ENCODE assay signal across 1 fruit fly cellular context in genomic region chr3L:17497969-17498368, dm6.
TF ChIP-seq lines count a peak whose summit lies in the region.

No protein-coding gene starts in this region.

TF ChIP-seq in whole organism, embryonic, 481 proteins besides CTCF, POLR2A, EP300 and RAD21 (continued from another document):
- TF ChIP-seq CG17328 (GFP tag; IDR thresholded peaks at IDR 0.05; lab: Robert Waterston, UW), result no peak
- no peak for TF ChIP-seq gsb (GFP tag; IDR thresholded peaks at IDR 0.05; lab: Robert Waterston, UW)
- no peak for TF ChIP-seq knrl (GFP tag; IDR thresholded peaks at IDR 0.05; lab: Robert Waterston, UW; ENCODE audit: partially characterized antibody)
- TF ChIP-seq jing (GFP tag; optimal IDR thresholded peaks at IDR 0.05; lab: Kevin White, UChicago), result no peak
- TF ChIP-seq Atf3 (GFP tag; optimal IDR thresholded peaks at IDR 0.05; lab: Kevin White, UChicago), result no peak
- TF ChIP-seq gfzf (GFP tag; optimal IDR thresholded peaks at IDR 0.05; lab: Kevin White, UChicago), result no peak
- no peak for TF ChIP-seq ranshi (GFP tag; IDR thresholded peaks at IDR 0.05; lab: Robert Waterston, UW)
- no peak for TF ChIP-seq CG30431 (GFP tag; optimal IDR thresholded peaks at IDR 0.05; lab: Kevin White, UChicago)
- no peak for TF ChIP-seq slbo (GFP tag; IDR thresholded peaks at IDR 0.05; lab: Robert Waterston, UW)
- TF ChIP-seq CG7963 (GFP tag; IDR thresholded peaks at IDR 0.05; lab: Robert Waterston, UW; ENCODE audit: partially characterized antibody), result no peak
- no peak for TF ChIP-seq yki (optimal IDR thresholded peaks at IDR 0.05; lab: Kevin White, UChicago)
- TF ChIP-seq CG2129 (GFP tag; IDR thresholded peaks at IDR 0.05; lab: Robert Waterston, UW; ENCODE audit: partially characterized antibody), result no peak
- TF ChIP-seq Hr3 (GFP tag; optimal IDR thresholded peaks at IDR 0.05; lab: Kevin White, UChicago), result no peak
- TF ChIP-seq hbn (GFP tag; IDR thresholded peaks at IDR 0.05; lab: Robert Waterston, UW; ENCODE audit: partially characterized antibody), result no peak
- TF ChIP-seq zen (tag; optimal IDR thresholded peaks at IDR 0.05; lab: Kevin White, UChicago), result no peak
- TF ChIP-seq CG4404 (GFP tag; IDR thresholded peaks at IDR 0.05; lab: Robert Waterston, UW), result no peak
- TF ChIP-seq row (GFP tag; IDR thresholded peaks at IDR 0.05; lab: Robert Waterston, UW), result peak; percentile 24; the same call in 2 of the 3 replicates
- no peak for TF ChIP-seq CG10462 (GFP tag; optimal IDR thresholded peaks at IDR 0.05; lab: Kevin White, UChicago)
- no peak for TF ChIP-seq klu (GFP tag; IDR thresholded peaks at IDR 0.05; lab: Robert Waterston, UW)
- TF ChIP-seq Blimp-1 (GFP tag; optimal IDR thresholded peaks at IDR 0.05; lab: Kevin White, UChicago), result peak; percentile 53
- TF ChIP-seq Hey (tag; optimal IDR thresholded peaks at IDR 0.05; lab: Kevin White, UChicago), result no peak
- TF ChIP-seq MESR4 (GFP tag; optimal IDR thresholded peaks at IDR 0.05; lab: Kevin White, UChicago), result no peak
- TF ChIP-seq cwo (GFP tag; optimal IDR thresholded peaks at IDR 0.05; lab: Kevin White, UChicago), result no peak
